Worm (Caenorhabditis elegans) whole organism, L4/young adult: ENCODE measurements around the gene D1046.18.

Source experiments
- W03F9.2 ChIP-seq: fragments of 150-350 bp; optimal IDR thresholded peaks from 2 replicates; lab custom pipeline; 2014; ENCODE audit warnings: missing biosample characterization, missing genetic modification characterization
- him-1 ChIP-seq: sonication (generic microtip); optimal IDR thresholded peaks from 2 replicates; lab custom pipeline; 2016; ENCODE audit warnings: missing genotype, missing genetic modification reagents, missing genetic modification characterization, missing compliant biosample characterization

- TF ChIP-seq W03F9.2 (tag; lab: Kevin White, UChicago), result no peak
- TF ChIP-seq him-1 (tag; lab: Kevin White, UChicago), result no peak
Measured at ce11 chrIV:8956189-8956588, 26.1 kb downstream of the D1046.18 start, which contains the start of gene tpra-1.
